Worm (Caenorhabditis elegans) whole organism, early embryonic: ENCODE measurements around the gene bca-2.
"Not testable (repeated sequence)": the region's sequence is repeated elsewhere in the genome, so short reads cannot be mapped to it uniquely, and the experiment has no call there.

Source experiments
- B0310.2 ChIP-seq: sonication (generic microtip); optimal IDR thresholded peaks from 2 replicates; lab custom pipeline; 2016; ENCODE audit warnings: mild to moderate bottlenecking, missing genetic modification characterization, missing compliant biosample characterization
- F13C5.2 ChIP-seq: sonication (generic microtip); optimal IDR thresholded peaks from 2 replicates; lab custom pipeline; 2017; ENCODE audit warnings: mild to moderate bottlenecking, missing genetic modification characterization, inconsistent platforms, missing compliant biosample characterization
- ama-1 ChIP-seq: fragments of 150-350 bp; optimal IDR thresholded peaks from 2 replicates; lab custom pipeline; 2014
- ets-7 ChIP-seq: sonication (generic microtip); optimal IDR thresholded peaks from 2 replicates; lab custom pipeline; 2016; ENCODE audit warnings: missing genotype, missing genetic modification characterization, missing compliant biosample characterization
- flt-1 ChIP-seq: fragments of 200-800 bp; sonication (Bioruptor generic); IDR thresholded peaks from 2 replicates; pipeline ENCODE4 v1.3.6; 2022; ENCODE audit warnings: missing genetic modification characterization, missing compliant biosample characterization
- hmg-4 ChIP-seq: fragments of 200-800 bp; sonication (Bioruptor generic); optimal IDR thresholded peaks from 2 replicates; lab custom pipeline; 2018; ENCODE audit warnings: mild to moderate bottlenecking, missing genetic modification characterization, missing compliant biosample characterization
- hnd-1 ChIP-seq: sonication (generic microtip); optimal IDR thresholded peaks from 2 replicates; lab custom pipeline; 2016; ENCODE audit warnings: missing genetic modification characterization, missing compliant biosample characterization
- scrt-1 ChIP-seq: fragments of 200-800 bp; sonication (Bioruptor generic); IDR thresholded peaks from 2 replicates; pipeline ENCODE4 v1.3.6; 2022; ENCODE audit warnings: missing genetic modification characterization, missing compliant biosample characterization
- sea-1 ChIP-seq: fragments of 200-800 bp; sonication (Bioruptor generic); conservative IDR thresholded peaks from 2 replicates; pipeline ENCODE4 v1.3.6; 2022; ENCODE audit warnings: missing genetic modification characterization, missing compliant biosample characterization
- tbx-11 ChIP-seq: fragments of 200-800 bp; sonication (Bioruptor generic); IDR thresholded peaks from 2 replicates; pipeline ENCODE4 v1.3.6; 2022; ENCODE audit warnings: missing genetic modification characterization, missing compliant biosample characterization
- tra-4 ChIP-seq: sonication (generic microtip); optimal IDR thresholded peaks from 2 replicates; lab custom pipeline; 2017; ENCODE audit warnings: missing genetic modification characterization, missing compliant biosample characterization

- TF ChIP-seq hmg-4; ets-7 (tag; lab: Kevin White, UChicago); ama-1 (lab: Kevin White, UChicago); scrt-1 (GFP tag; lab: Robert Waterston, UW); tra-4 (tag; lab: Kevin White, UChicago); B0310.2 (tag; lab: Kevin White, UChicago); sea-1 (GFP tag; lab: Robert Waterston, UW); F13C5.2 (tag; lab: Kevin White, UChicago); flt-1 (GFP tag; lab: Robert Waterston, UW); hnd-1; tbx-11: not testable (repeated sequence)
Observed at ce11 chrIV:17070791-17071190, 29.3 kb downstream of the bca-2 start, which contains the start of gene Y116A8C.24.
